Worm (Caenorhabditis elegans): ENCODE data around the gene psa-3.

psa-3 gene

ce11 chrX:15380437-15380836 lies 27.3 kb upstream of the psa-3 start:
- TF ChIP-seq F13H6.1 (tag; optimal IDR thresholded peaks at IDR 0.05) (no peak), nhr-21 (tag; optimal IDR thresholded peaks at IDR 0.05) (peak; percentile 63)

ce11 chrX:15381486-15381885 lies 26.2 kb upstream of the psa-3 start:
- TF ChIP-seq sma-9 (GFP tag; optimal IDR thresholded peaks at IDR 0.05) (peak; percentile 12), sma-9 (tag; optimal IDR thresholded peaks at IDR 0.05) (no peak), F13H6.1 (tag; optimal IDR thresholded peaks at IDR 0.05) (peak; percentile 13), ztf-1 (GFP tag; conservative IDR thresholded peaks at IDR 0.05) (no peak)

ce11 chrX:15382256-15382655 lies 25.5 kb upstream of the psa-3 start:
- TF ChIP-seq lin-13 (GFP tag; optimal IDR thresholded peaks at IDR 0.05) (no peak), peb-1 (tag; optimal IDR thresholded peaks at IDR 0.05) (no peak), nhr-25 (tag; optimal IDR thresholded peaks at IDR 0.05) (peak; percentile 43), lin-11 (tag; optimal IDR thresholded peaks at IDR 0.05) (no peak), mab-5 (tag; optimal IDR thresholded peaks at IDR 0.05) (peak; percentile 7), nhr-21 (tag; optimal IDR thresholded peaks at IDR 0.05) (peak; percentile 20), nhr-23 (tag; optimal IDR thresholded peaks at IDR 0.05) (no peak), lin-39 (tag; optimal IDR thresholded peaks at IDR 0.05) (no peak), lsy-2 (tag; optimal IDR thresholded peaks at IDR 0.05) (peak in 1 of 2 experiments; percentile 42), blmp-1 (tag; optimal IDR thresholded peaks at IDR 0.05; ENCODE audit: insufficient read depth) (no peak), sem-4 (tag; optimal IDR thresholded peaks at IDR 0.05) (no peak)

- TF ChIP-seq sma-9 (GFP tag; optimal IDR thresholded peaks at IDR 0.05) (peak; percentile 50), sma-9 (tag; optimal IDR thresholded peaks at IDR 0.05) (no peak), nhr-129 (tag; optimal IDR thresholded peaks at IDR 0.05) (peak; percentile 60), fos-1 (tag; optimal IDR thresholded peaks at IDR 0.05) (peak; percentile 46), lin-11 (tag; optimal IDR thresholded peaks at IDR 0.05) (no peak)
Measured at ce11 chrX:15382914-15383313, 24.8 kb upstream of the psa-3 start.

- no peak for TF ChIP-seq alr-1 (tag; optimal IDR thresholded peaks at IDR 0.05)
- TF ChIP-seq zag-1 (tag; optimal IDR thresholded peaks at IDR 0.05), result no peak
- no peak for TF ChIP-seq C34F6.9 (tag; optimal IDR thresholded peaks at IDR 0.05)
- peak in 1 of 2 experiments; percentile 13 for TF ChIP-seq mdl-1 (tag; optimal IDR thresholded peaks at IDR 0.05)
- no peak for TF ChIP-seq nhr-129 (tag; optimal IDR thresholded peaks at IDR 0.05)
- no peak for TF ChIP-seq mbf-1 (tag; optimal IDR thresholded peaks at IDR 0.05)
- no peak for TF ChIP-seq ztf-1 (GFP tag; conservative IDR thresholded peaks at IDR 0.05)
- no peak for TF ChIP-seq elt-1 (tag; optimal IDR thresholded peaks at IDR 0.05)
- peak; percentile 39 for TF ChIP-seq nhr-21 (tag; optimal IDR thresholded peaks at IDR 0.05)
- no peak for TF ChIP-seq Y55F3AM.14 (GFP tag; optimal IDR thresholded peaks at IDR 0.05)
- peak; percentile 30 for TF ChIP-seq blmp-1 (tag; optimal IDR thresholded peaks at IDR 0.05; ENCODE audit: insufficient read depth)
- peak; percentile 53 for TF ChIP-seq sma-9 (GFP tag; optimal IDR thresholded peaks at IDR 0.05)
- no peak for TF ChIP-seq sma-9 (tag; optimal IDR thresholded peaks at IDR 0.05)
Measured at ce11 chrX:15384090-15384624, 23.6 kb upstream of the psa-3 start.

- TF ChIP-seq unc-55 (GFP tag; optimal IDR thresholded peaks at IDR 0.05) (no peak), elt-3 (tag; optimal IDR thresholded peaks at IDR 0.05) (no peak), fos-1 (tag; optimal IDR thresholded peaks at IDR 0.05) (no peak), egl-27 (tag; optimal IDR thresholded peaks at IDR 0.05) (no peak), nhr-23 (tag; optimal IDR thresholded peaks at IDR 0.05) (no peak), elt-1 (tag; optimal IDR thresholded peaks at IDR 0.05) (no peak), nhr-10 (tag; optimal IDR thresholded peaks at IDR 0.05) (no peak), zag-1 (tag; optimal IDR thresholded peaks at IDR 0.05) (no peak)
Measured at ce11 chrX:15385379-15385778, 22.4 kb upstream of the psa-3 start.

- TF ChIP-seq ztf-1 (GFP tag; conservative IDR thresholded peaks at IDR 0.05) (no peak), crh-2 (tag; optimal IDR thresholded peaks at IDR 0.05) (peak; percentile 60), fos-1 (tag; optimal IDR thresholded peaks at IDR 0.05) (peak; percentile 7), elt-3 (tag; optimal IDR thresholded peaks at IDR 0.05) (no peak), Y55F3AM.14 (GFP tag; optimal IDR thresholded peaks at IDR 0.05) (peak; percentile 17), ztf-4 (tag; optimal IDR thresholded peaks at IDR 0.05) (no peak), nhr-10 (tag; optimal IDR thresholded peaks at IDR 0.05) (no peak), alr-1 (tag; optimal IDR thresholded peaks at IDR 0.05) (no peak), ztf-11 (tag; optimal IDR thresholded peaks at IDR 0.05) (no peak), nhr-25 (tag; optimal IDR thresholded peaks at IDR 0.05) (no peak), lin-39 (tag; optimal IDR thresholded peaks at IDR 0.05) (no peak), nhr-6 (tag; optimal IDR thresholded peaks at IDR 0.05) (peak; percentile 26), C34F6.9 (tag; optimal IDR thresholded peaks at IDR 0.05) (peak; percentile 56), sma-9 (GFP tag; optimal IDR thresholded peaks at IDR 0.05) (peak; percentile 90), sma-9 (tag; optimal IDR thresholded peaks at IDR 0.05) (no peak), egl-27 (tag; optimal IDR thresholded peaks at IDR 0.05) (peak; percentile 66), mab-5 (tag; optimal IDR thresholded peaks at IDR 0.05) (peak; percentile 60), mdl-1 (tag; optimal IDR thresholded peaks at IDR 0.05) (peak; percentile 25 to 33), sem-4 (tag; optimal IDR thresholded peaks at IDR 0.05) (no peak), zag-1 (tag; optimal IDR thresholded peaks at IDR 0.05) (peak; percentile 82), R02D3.7 (tag; optimal IDR thresholded peaks at IDR 0.05) (no peak), nhr-11 (tag; optimal IDR thresholded peaks at IDR 0.05) (no peak), sma-3 (GFP tag; optimal IDR thresholded peaks at IDR 0.05) (no peak), dmd-4 (tag; optimal IDR thresholded peaks at IDR 0.05) (no peak), aly-2 (tag; optimal IDR thresholded peaks at IDR 0.05) (no peak)
Measured at ce11 chrX:15385807-15386349, 21.9 kb upstream of the psa-3 start.
